Worm (Caenorhabditis elegans): ENCODE data around the gene R07D5.2.

DNA sequence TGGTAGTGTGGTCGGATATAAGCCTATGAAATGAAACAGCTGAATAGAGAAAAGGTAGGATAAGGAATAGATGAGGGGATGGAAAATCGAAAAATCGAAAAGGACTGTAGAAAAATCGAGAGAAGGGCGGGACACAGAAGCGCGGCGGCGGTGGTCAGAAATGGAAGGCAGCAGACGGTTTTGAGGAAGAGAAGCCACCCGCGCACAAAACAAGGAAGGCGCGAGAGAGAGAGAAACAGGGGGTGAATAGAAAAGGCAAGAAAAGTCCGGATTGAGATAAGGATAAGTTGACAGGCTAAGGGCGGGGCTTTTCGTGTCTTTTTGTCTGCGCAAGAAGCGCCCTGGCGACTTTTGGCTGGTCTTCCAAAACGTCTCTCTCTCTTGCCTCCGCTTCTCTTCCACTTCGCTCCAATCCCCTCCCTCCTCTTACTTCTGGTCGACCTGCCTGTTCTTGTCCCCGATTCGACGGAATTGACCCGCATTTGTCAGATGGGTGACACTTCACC, 8.6 kb downstream of the R07D5.2 start, which contains the start of gene mlt-9:
- TF ChIP-seq unc-86 (tag; optimal IDR thresholded peaks at IDR 0.05): no peak
- TF ChIP-seq eyg-1 (tag; optimal IDR thresholded peaks at IDR 0.05): no peak
- TF ChIP-seq ama-1 (optimal IDR thresholded peaks at IDR 0.05): no peak

Measured in whole organism, late embryonic.